Worm (Caenorhabditis elegans) whole organism, late embryonic: Measurements from ENCODE around the gene F01F1.15.

Source experiments
- T23F11.4 ChIP-seq: fragments of 200-800 bp; sonication (Bioruptor generic); optimal IDR thresholded peaks from 2 replicates; lab custom pipeline; 2018; ENCODE audit warnings: mild to moderate bottlenecking, missing genetic modification characterization, missing compliant biosample characterization
- ama-1 ChIP-seq: fragments of 150-350 bp; optimal IDR thresholded peaks from 2 replicates; lab custom pipeline; 2014
- ceh-24 ChIP-seq: sonication (generic microtip); optimal IDR thresholded peaks from 2 replicates; lab custom pipeline; 2016; ENCODE audit warnings: mild to moderate bottlenecking, missing genetic modification characterization, missing compliant biosample characterization
- ceh-34 ChIP-seq: sonication (generic microtip); optimal IDR thresholded peaks from 2 replicates; lab custom pipeline; 2016; ENCODE audit warnings: mild to moderate bottlenecking, missing genetic modification characterization, missing compliant biosample characterization
- ceh-9 ChIP-seq: sonication (generic microtip); optimal IDR thresholded peaks from 2 replicates; lab custom pipeline; 2016; ENCODE audit warnings: mild to moderate bottlenecking, missing genetic modification characterization, inconsistent platforms, missing compliant biosample characterization
- fkh-10 ChIP-seq: fragments of 150-350 bp; optimal IDR thresholded peaks from 2 replicates; lab custom pipeline; 2014; ENCODE audit warnings: missing biosample characterization, missing genetic modification reagents, missing genetic modification characterization
- hlh-6 ChIP-seq: sonication (generic microtip); optimal IDR thresholded peaks from 2 replicates; lab custom pipeline; 2016; ENCODE audit warnings: missing genotype, missing genetic modification characterization, missing compliant biosample characterization
- nfya-1 ChIP-seq: sonication (generic microtip); optimal IDR thresholded peaks from 2 replicates; lab custom pipeline; 2017; ENCODE audit warnings: missing genetic modification characterization, mild to moderate bottlenecking, missing compliant biosample characterization, antibody characterized with exemption, moderate library complexity
- odd-2 ChIP-seq: sonication (generic microtip); optimal IDR thresholded peaks from 2 replicates; lab custom pipeline; 2017; ENCODE audit warnings: antibody characterized with exemption, mild to moderate bottlenecking, missing genetic modification characterization, missing compliant biosample characterization
- pqm-1 ChIP-seq: sonication (generic microtip); optimal IDR thresholded peaks from 2 replicates; lab custom pipeline; 2016; ENCODE audit warnings: missing genetic modification characterization, missing compliant biosample characterization
- tbx-7 ChIP-seq: sonication (generic microtip); optimal IDR thresholded peaks from 2 replicates; lab custom pipeline; 2016; ENCODE audit warnings: missing genotype, missing genetic modification characterization, missing compliant biosample characterization
- unc-55 ChIP-seq: sonication (generic microtip); optimal IDR thresholded peaks from 2 replicates; lab custom pipeline; 2017; ENCODE audit warnings: missing biosample characterization, missing genetic modification reagents, missing genetic modification characterization

DNA sequence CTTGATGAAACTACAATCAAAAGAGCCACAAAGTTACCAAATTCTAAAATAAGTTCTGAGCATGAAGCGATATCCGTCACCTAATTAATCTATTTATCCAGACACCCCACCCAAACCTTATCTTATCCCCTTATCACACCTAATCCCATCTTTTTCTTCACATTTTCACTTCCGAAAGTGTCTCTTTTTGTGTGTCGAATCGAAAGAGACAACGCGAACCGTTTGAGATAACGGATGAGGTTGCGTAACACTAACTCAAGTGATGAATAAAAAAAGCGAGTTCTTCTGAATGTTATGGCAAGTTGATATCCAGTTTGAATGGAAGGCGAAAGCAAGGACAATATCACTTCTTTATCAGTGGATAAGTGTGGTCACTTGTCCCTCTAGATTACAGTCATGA lies 14.2 kb upstream of the F01F1.15 start:
- TF ChIP-seq hlh-6 (tag; lab: Kevin White, UChicago) (no peak), unc-55 (GFP tag; lab: Kevin White, UChicago) (no peak), tbx-7 (no peak), ama-1 (no peak), fkh-10 (GFP tag; lab: Kevin White, UChicago) (no peak), pqm-1 (no peak), ceh-24 (tag; lab: Kevin White, UChicago) (no peak), odd-2 (tag; lab: Kevin White, UChicago) (no peak), nfya-1 (tag; lab: Kevin White, UChicago) (no peak), ceh-9 (tag; lab: Kevin White, UChicago) (no peak), ceh-34 (tag; lab: Kevin White, UChicago) (no peak), T23F11.4 (no peak)
